Worm (Caenorhabditis elegans) whole organism, late embryonic: Measurements from ENCODE around the gene F28E10.4.

Source experiments
- ama-1 ChIP-seq: fragments of 150-350 bp; optimal IDR thresholded peaks from 2 replicates; lab custom pipeline; 2014
- dve-1 ChIP-seq: sonication (generic microtip); optimal IDR thresholded peaks from 2 replicates; lab custom pipeline; 2017; ENCODE audit warnings: antibody characterized with exemption, mild to moderate bottlenecking, missing genetic modification characterization, missing compliant biosample characterization
- eyg-1 ChIP-seq: sonication (generic microtip); optimal IDR thresholded peaks from 2 replicates; lab custom pipeline; 2016; ENCODE audit warnings: missing genotype, missing genetic modification characterization, missing compliant biosample characterization

DNA sequence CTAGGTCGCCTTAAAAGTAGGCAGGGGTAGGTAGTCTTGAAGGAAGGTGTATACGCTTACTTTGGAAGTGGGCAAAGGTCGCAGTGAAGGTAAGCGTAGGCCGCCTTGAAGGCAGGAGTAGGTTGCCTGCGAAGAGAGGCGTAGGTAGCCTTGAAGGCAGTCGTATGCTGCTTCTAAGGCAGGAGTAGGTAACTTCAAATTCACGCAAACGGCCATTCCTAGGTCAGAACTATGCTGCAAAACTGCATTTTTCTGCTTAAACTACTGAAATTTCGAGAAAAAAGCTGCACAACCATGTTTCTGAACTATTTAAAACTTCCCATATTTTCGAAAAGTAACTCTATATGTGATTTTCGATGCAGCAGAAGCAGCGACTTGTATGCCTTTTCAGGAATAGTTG is 12.2 kb upstream of the F28E10.4 start:
- TF ChIP-seq eyg-1 (tag; lab: Kevin White, UChicago) (no peak), ama-1 (lab: Kevin White, UChicago) (no peak), dve-1 (tag; lab: Kevin White, UChicago) (no peak)
